Worm (Caenorhabditis elegans) whole organism, young adult: ENCODE data around the gene spt-5.

Experiments used
- T26A5.8 ChIP-seq: sonication (generic microtip); optimal IDR thresholded peaks from 2 replicates; lab custom pipeline; 2016; ENCODE audit warnings: missing genetic modification characterization, missing compliant biosample characterization
- ama-1 ChIP-seq, 3 experiments: fragments of 150-350 bp in 1 of 3; sonication (generic microtip) in 2 of 3; optimal IDR thresholded peaks; 2 replicates each; lab custom pipeline; 2014 to 2018; ENCODE audit warnings: missing biosample characterization in 2 of 3, missing genetic modification characterization in 2 of 3, missing genetic modification reagents in 2 of 3
- dox-1 ChIP-seq: fragments of 200-800 bp; sonication (Bioruptor generic); IDR thresholded peaks from 2 replicates; pipeline ENCODE4 v1.3.6; 2022; ENCODE audit warnings: missing genetic modification reagents, missing genetic modification characterization, missing compliant biosample characterization
- gei-17 ChIP-seq: fragments of 200-800 bp; sonication (Bioruptor generic); optimal IDR thresholded peaks from 2 replicates; lab custom pipeline; 2018; ENCODE audit warnings: mild to moderate bottlenecking, missing genetic modification characterization, missing compliant biosample characterization
- him-1 ChIP-seq: sonication (generic microtip); optimal IDR thresholded peaks from 2 replicates; lab custom pipeline; 2016; ENCODE audit warnings: missing genotype, missing genetic modification reagents, missing genetic modification characterization, missing compliant biosample characterization
- pha-4 ChIP-seq: fragments of 150-350 bp; sonication (generic microtip); optimal IDR thresholded peaks from 2 replicates; lab custom pipeline; 2014; ENCODE audit warnings: missing biosample characterization, missing genetic modification reagents, missing genetic modification characterization
- ztf-3 ChIP-seq: fragments of 200-800 bp; sonication (Bioruptor generic); optimal IDR thresholded peaks from 2 replicates; lab custom pipeline; 2018; ENCODE audit warnings: mild to moderate bottlenecking, missing genetic modification characterization, missing compliant biosample characterization

DNA sequence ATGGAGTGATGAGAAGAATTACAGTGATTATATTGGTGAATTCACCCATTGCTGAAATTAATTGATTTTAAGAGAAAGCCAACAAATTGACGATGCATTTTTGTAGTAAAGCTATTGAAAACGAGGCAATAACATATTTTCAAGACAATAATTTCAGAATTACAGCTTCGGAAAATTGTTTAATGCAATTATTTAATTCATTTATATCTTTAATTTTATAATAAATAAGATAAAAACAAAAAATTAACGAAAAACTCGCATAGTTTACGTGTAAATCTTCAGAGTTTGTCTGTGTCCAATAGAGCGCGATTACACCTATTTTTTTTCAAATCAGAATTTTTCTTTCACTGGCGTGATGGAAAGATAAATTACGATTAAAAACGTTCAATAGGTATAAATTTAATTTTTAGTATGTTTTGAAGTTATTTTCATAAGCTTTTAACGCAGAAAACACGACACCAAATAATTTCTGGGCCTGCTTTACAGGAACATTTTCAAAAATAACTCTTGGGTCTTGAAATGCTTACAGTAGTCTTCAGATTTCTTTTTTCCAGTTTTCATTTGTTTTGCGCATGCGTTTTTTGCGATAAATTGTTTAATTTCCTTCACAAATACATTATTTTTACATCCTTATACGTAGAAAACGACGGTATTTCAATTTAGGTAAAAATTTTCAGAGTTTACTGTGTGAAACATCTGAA, 27.0 kb downstream of the spt-5 start, which contains the start of gene tmed-1:
- no peak for TF ChIP-seq gei-17 (GFP tag; lab: Kevin White, UChicago)
- TF ChIP-seq him-1 (tag; lab: Kevin White, UChicago), result no peak
- no peak for TF ChIP-seq T26A5.8 (tag; lab: Kevin White, UChicago)
- TF ChIP-seq dox-1 (GFP tag; lab: Robert Waterston, UW), result no peak
- no peak for TF ChIP-seq pha-4 (tag; lab: Kevin White, UChicago)
- no peak for TF ChIP-seq ztf-3 (GFP tag; lab: Kevin White, UChicago)
- no peak for TF ChIP-seq ama-1 (optimal IDR thresholded peaks at IDR 0.05; lab: Kevin White, UChicago)
- TF ChIP-seq ama-1 (GFP tag; optimal IDR thresholded peaks at IDR 0.05; lab: Kevin White, UChicago), result no peak
